Worm (Caenorhabditis elegans) whole organism, young adult: Measurements from ENCODE around the gene glb-5.

Experiments
- C06A6.2 ChIP-seq: fragments of 200-800 bp; sonication (Bioruptor generic); conservative IDR thresholded peaks from 2 replicates; pipeline ENCODE4 v1.3.6; 2022; ENCODE audit warnings: missing genetic modification characterization, missing compliant biosample characterization
- F10E7.11 ChIP-seq: sonication (generic microtip); optimal IDR thresholded peaks from 2 replicates; lab custom pipeline; 2017; ENCODE audit warnings: mild to moderate bottlenecking, missing genetic modification characterization, moderate library complexity, missing compliant biosample characterization
- F23B12.7 ChIP-seq: sonication (generic microtip); optimal IDR thresholded peaks from 2 replicates; lab custom pipeline; 2017; ENCODE audit warnings: missing genetic modification characterization, mild to moderate bottlenecking, missing compliant biosample characterization, antibody characterized with exemption, moderate library complexity; ENCODE audit not compliant: insufficient read depth
- F37B4.10 ChIP-seq: fragments of 200-800 bp; sonication (Bioruptor generic); IDR thresholded peaks from 2 replicates; pipeline ENCODE4 v1.3.6; 2022; ENCODE audit warnings: missing genetic modification characterization, missing compliant biosample characterization
- K11D2.4 ChIP-seq: fragments of 200-800 bp; sonication (Bioruptor generic); IDR thresholded peaks from 2 replicates; pipeline ENCODE4 v1.3.6; 2022; ENCODE audit warnings: missing genetic modification reagents, missing genetic modification characterization, missing compliant biosample characterization
- Y53F4B.3 ChIP-seq: fragments of 200-800 bp; sonication (Bioruptor generic); IDR thresholded peaks from 2 replicates; pipeline ENCODE4 v1.3.6; 2022; ENCODE audit warnings: missing genetic modification reagents, missing genetic modification characterization, missing compliant biosample characterization
- ZK185.1 ChIP-seq: sonication (generic microtip); optimal IDR thresholded peaks from 2 replicates; lab custom pipeline; 2016; ENCODE audit warnings: mild to moderate bottlenecking, missing genetic modification characterization, missing compliant biosample characterization; ENCODE audit not compliant: poor library complexity, severe bottlenecking
- ama-1 ChIP-seq, 3 experiments: fragments of 150-350 bp in 1 of 3; sonication (generic microtip) in 2 of 3; optimal IDR thresholded peaks; 2 replicates each; lab custom pipeline; 2014 to 2018; ENCODE audit warnings: missing biosample characterization in 2 of 3, missing genetic modification characterization in 2 of 3, missing genetic modification reagents in 2 of 3
- attf-5 ChIP-seq: fragments of 200-800 bp; sonication (Bioruptor generic); optimal IDR thresholded peaks from 2 replicates; lab custom pipeline; 2018; ENCODE audit warnings: mild to moderate bottlenecking, missing genetic modification characterization, missing compliant biosample characterization
- attf-6 ChIP-seq: fragments of 200-800 bp; sonication (Bioruptor generic); IDR thresholded peaks from 2 replicates; pipeline ENCODE4 v1.3.6; 2022; ENCODE audit warnings: missing genetic modification reagents, missing genetic modification characterization, missing compliant biosample characterization
- cebp-1 ChIP-seq, 2 experiments: fragments of 200-800 bp in 1 of 2; sonication (Bioruptor generic) in 1 of 2; sonication (generic microtip) in 1 of 2; IDR thresholded peaks in 1 of 2; optimal IDR thresholded peaks in 1 of 2; 2 replicates each; pipeline versions ENCODE4 v1.3.6 to Lab custom; 2017 to 2022; ENCODE audit warnings: missing compliant biosample characterization in 2 of 2, missing genetic modification characterization in 2 of 2, mild to moderate bottlenecking in 1 of 2, missing genetic modification reagents in 1 of 2, moderate library complexity in 1 of 2
- ceh-27 ChIP-seq: fragments of 200-800 bp; sonication (Bioruptor generic); optimal IDR thresholded peaks from 2 replicates; lab custom pipeline; 2018; ENCODE audit warnings: mild to moderate bottlenecking, missing genetic modification characterization, moderate library complexity, missing compliant biosample characterization
- ceh-58 ChIP-seq: fragments of 200-800 bp; sonication (Bioruptor generic); IDR thresholded peaks from 2 replicates; pipeline ENCODE4 v1.3.6; 2022; ENCODE audit warnings: missing genetic modification characterization, missing compliant biosample characterization
- dpff-1 ChIP-seq: sonication (generic microtip); optimal IDR thresholded peaks from 2 replicates; lab custom pipeline; 2017; ENCODE audit warnings: mild to moderate bottlenecking, missing genetic modification characterization, missing compliant biosample characterization
- ekl-4 ChIP-seq: fragments of 200-800 bp; sonication (Bioruptor generic); IDR thresholded peaks from 2 replicates; pipeline ENCODE4 v1.3.6; 2022; ENCODE audit warnings: missing genetic modification reagents, missing genetic modification characterization, missing compliant biosample characterization
- fkh-3 ChIP-seq: sonication (generic microtip); optimal IDR thresholded peaks from 2 replicates; lab custom pipeline; 2016; ENCODE audit warnings: mild to moderate bottlenecking, missing genetic modification characterization, missing compliant biosample characterization
- hlh-26 ChIP-seq: fragments of 200-800 bp; sonication (Bioruptor generic); conservative IDR thresholded peaks from 2 replicates; pipeline ENCODE4 v1.3.6; 2022; ENCODE audit warnings: missing genetic modification reagents, missing genetic modification characterization, missing compliant biosample characterization
- hmg-1.2 ChIP-seq: fragments of 200-800 bp; sonication (Bioruptor generic); IDR thresholded peaks from 2 replicates; pipeline ENCODE4 v1.3.6; 2022; ENCODE audit warnings: missing genetic modification reagents, missing genetic modification characterization, missing compliant biosample characterization
- hsf-1 ChIP-seq: fragments of 200-800 bp; sonication (Bioruptor generic); IDR thresholded peaks from 2 replicates; pipeline ENCODE4 v1.3.6; 2022; ENCODE audit warnings: missing genetic modification reagents, missing genetic modification characterization, missing compliant biosample characterization
- lag-1 ChIP-seq: fragments of 200-800 bp; sonication (Bioruptor generic); IDR thresholded peaks from 2 replicates; pipeline ENCODE4 v1.3.6; 2022; ENCODE audit warnings: missing genetic modification reagents, missing genetic modification characterization, missing compliant biosample characterization
- let-607 ChIP-seq, 2 experiments: fragments of 200-800 bp in 1 of 2; sonication (Bioruptor generic) in 1 of 2; sonication (generic microtip) in 1 of 2; optimal IDR thresholded peaks; 2 replicates each; lab custom pipeline; 2016 to 2018; ENCODE audit warnings: mild to moderate bottlenecking in 2 of 2, missing compliant biosample characterization in 2 of 2, missing genetic modification characterization in 2 of 2, moderate library complexity in 2 of 2, missing genotype in 1 of 2
- lin-40 ChIP-seq: sonication (generic microtip); optimal IDR thresholded peaks from 2 replicates; lab custom pipeline; 2016; ENCODE audit warnings: missing genetic modification characterization, mild to moderate bottlenecking, missing compliant biosample characterization, missing genotype, missing genetic modification reagents
- madf-10 ChIP-seq: sonication (generic microtip); optimal IDR thresholded peaks from 2 replicates; lab custom pipeline; 2016; ENCODE audit warnings: mild to moderate bottlenecking, missing genetic modification characterization, missing compliant biosample characterization
- madf-6 ChIP-seq: fragments of 200-800 bp; sonication (Bioruptor generic); IDR thresholded peaks from 2 replicates; pipeline ENCODE4 v1.3.6; 2022; ENCODE audit warnings: missing genetic modification reagents, missing genetic modification characterization, missing compliant biosample characterization
- mcd-1 ChIP-seq: fragments of 200-800 bp; sonication (Bioruptor generic); IDR thresholded peaks from 2 replicates; pipeline ENCODE4 v1.3.6; 2022; ENCODE audit warnings: missing genetic modification reagents, missing genetic modification characterization, missing compliant biosample characterization
- nfya-1 ChIP-seq: sonication (generic microtip); optimal IDR thresholded peaks from 2 replicates; lab custom pipeline; 2017; ENCODE audit warnings: antibody characterized with exemption, missing compliant biosample characterization, missing genetic modification characterization, borderline replicate concordance; ENCODE audit not compliant: insufficient read depth
- nhr-179 ChIP-seq: sonication (generic microtip); optimal IDR thresholded peaks from 2 replicates; lab custom pipeline; 2016; ENCODE audit warnings: mild to moderate bottlenecking, missing genetic modification characterization, missing compliant biosample characterization
- pbrm-1 ChIP-seq: fragments of 200-800 bp; sonication (Bioruptor generic); IDR thresholded peaks from 2 replicates; pipeline ENCODE4 v1.3.6; 2022; ENCODE audit warnings: missing genetic modification reagents, missing genetic modification characterization, missing compliant biosample characterization
- rpc-1 ChIP-seq, 2 experiments: fragments of 150-350 bp in 1 of 2; sonication (generic microtip) in 1 of 2; optimal IDR thresholded peaks; 2 replicates each; lab custom pipeline; 2014 to 2018; ENCODE audit warnings: missing biosample characterization in 1 of 2, missing genetic modification characterization in 1 of 2, missing genetic modification reagents in 1 of 2, missing genotype in 1 of 2
- snpc-1.3 ChIP-seq: sonication (generic microtip); optimal IDR thresholded peaks from 2 replicates; lab custom pipeline; 2017; ENCODE audit warnings: missing genetic modification characterization, mild to moderate bottlenecking, missing compliant biosample characterization, antibody characterized with exemption, moderate library complexity, missing genotype, missing genetic modification reagents; ENCODE audit not compliant: insufficient read depth
- snpc-4 ChIP-seq, 5 experiments: fragments of 150-350 bp in 1 of 5; sonication (generic microtip) in 4 of 5; optimal IDR thresholded peaks; 2 replicates each; lab custom pipeline; 2014 to 2018; ENCODE audit warnings: missing genetic modification characterization in 5 of 5, missing biosample characterization in 3 of 5, antibody characterized with exemption in 2 of 5, mild to moderate bottlenecking in 2 of 5, missing compliant biosample characterization in 2 of 5, missing genotype in 2 of 5, moderate library complexity in 2 of 5, missing genetic modification reagents in 1 of 5
- tbp1 ChIP-seq: fragments of 200-800 bp; sonication (Bioruptor generic); optimal IDR thresholded peaks from 2 replicates; lab custom pipeline; 2018; ENCODE audit warnings: mild to moderate bottlenecking, missing genetic modification characterization, missing compliant biosample characterization
- tbx-9 ChIP-seq: sonication (generic microtip); optimal IDR thresholded peaks from 2 replicates; lab custom pipeline; 2016; ENCODE audit warnings: borderline replicate concordance, missing genetic modification characterization, inconsistent platforms, missing compliant biosample characterization
- unc-130 ChIP-seq: sonication (generic microtip); optimal IDR thresholded peaks from 2 replicates; lab custom pipeline; 2016; ENCODE audit warnings: missing genetic modification reagents, missing genetic modification characterization, missing compliant biosample characterization
- unc-62 ChIP-seq: fragments of 150-350 bp; optimal IDR thresholded peaks from 2 replicates; lab custom pipeline; 2014; ENCODE audit warnings: missing biosample characterization, missing genetic modification reagents, missing genetic modification characterization
- zfh-2 ChIP-seq: fragments of 200-800 bp; sonication (Bioruptor generic); conservative IDR thresholded peaks from 2 replicates; pipeline ENCODE4 v1.3.6; 2022; ENCODE audit warnings: missing genetic modification reagents, missing genetic modification characterization, missing compliant biosample characterization
- zim-3 ChIP-seq: sonication (generic microtip); optimal IDR thresholded peaks from 2 replicates; lab custom pipeline; 2017; ENCODE audit warnings: mild to moderate bottlenecking, missing genetic modification characterization, moderate library complexity, missing compliant biosample characterization
- ztf-18 ChIP-seq: sonication (generic microtip); optimal IDR thresholded peaks from 2 replicates; lab custom pipeline; 2016; ENCODE audit warnings: missing genotype, mild to moderate bottlenecking, missing genetic modification characterization, missing compliant biosample characterization
- ztf-6 ChIP-seq: fragments of 200-800 bp; sonication (Bioruptor generic); IDR thresholded peaks from 2 replicates; pipeline ENCODE4 v1.3.6; 2022; ENCODE audit warnings: missing genetic modification reagents, missing genetic modification characterization, missing compliant biosample characterization

Gene glb-5

ce11 chrV:5576008-5576407 lies 17.3 kb downstream of the glb-5 start (continued):
- TF ChIP-seq madf-6 (no peak), Y53F4B.3 (GFP tag; lab: Robert Waterston, UW) (no peak), madf-10 (tag; lab: Kevin White, UChicago) (peak; percentile 35), zim-3 (tag; lab: Kevin White, UChicago) (no peak), rpc-1 (optimal IDR thresholded peaks at IDR 0.05; lab: Kevin White, UChicago) (peak; percentile 61), rpc-1 (tag; optimal IDR thresholded peaks at IDR 0.05; lab: Kevin White, UChicago) (peak; percentile 42), ZK185.1 (peak; percentile 50), tbp1 (GFP tag; lab: Kevin White, UChicago) (peak; percentile 27), unc-62 (GFP tag; lab: Kevin White, UChicago) (peak; percentile 51), ztf-6 (no peak), F23B12.7 (no peak), ztf-18 (tag; lab: Kevin White, UChicago) (no peak), nhr-179 (tag; lab: Kevin White, UChicago) (no peak), tbx-9 (no peak), F10E7.11 (tag; lab: Kevin White, UChicago) (no peak), cebp-1 (GFP tag; IDR thresholded peaks at IDR 0.05; lab: Robert Waterston, UW) (peak; percentile 83), cebp-1 (tag; optimal IDR thresholded peaks at IDR 0.05; lab: Kevin White, UChicago) (peak; percentile 95), K11D2.4 (no peak), ceh-27 (no peak), mcd-1 (GFP tag; lab: Robert Waterston, UW) (no peak), pbrm-1 (GFP tag; lab: Robert Waterston, UW) (no peak), fkh-3 (no peak), zfh-2 (GFP tag; lab: Robert Waterston, UW) (no peak), F37B4.10 (GFP tag; lab: Robert Waterston, UW) (no peak), snpc-1.3 (tag; lab: Kevin White, UChicago) (no peak), hlh-26 (GFP tag; lab: Robert Waterston, UW) (no peak), lag-1 (GFP tag; lab: Robert Waterston, UW) (no peak), attf-6 (GFP tag; lab: Robert Waterston, UW) (no peak)

ce11 chrV:5579666-5580065 lies 21.0 kb downstream of the glb-5 start:
- TF ChIP-seq tbp1 (GFP tag; lab: Kevin White, UChicago) (no peak), hsf-1 (GFP tag; lab: Robert Waterston, UW) (no peak), dpff-1 (tag; lab: Kevin White, UChicago) (no peak)
- TF ChIP-seq, all 124 proteins: peak for 0

- TF ChIP-seq snpc-4 (GFP tag; optimal IDR thresholded peaks at IDR 0.05; lab: Kevin White, UChicago) (no peak), snpc-4 (tag; optimal IDR thresholded peaks at IDR 0.05; lab: Kevin White, UChicago) (peak in 3 of 4 experiments; percentile 33 to 52 (median 46)), hmg-1.2 (GFP tag; lab: Robert Waterston, UW) (peak; percentile 85; the same call in 1 of the 2 replicates), unc-130 (GFP tag; lab: Kevin White, UChicago) (no peak), ceh-58 (GFP tag; lab: Robert Waterston, UW) (no peak), lin-40 (tag; lab: Kevin White, UChicago) (peak; percentile 21), ama-1 (optimal IDR thresholded peaks at IDR 0.05; lab: Kevin White, UChicago) (no peak), ama-1 (GFP tag; optimal IDR thresholded peaks at IDR 0.05; lab: Kevin White, UChicago) (no peak), ekl-4 (GFP tag; lab: Robert Waterston, UW) (no peak), C06A6.2 (GFP tag; lab: Robert Waterston, UW) (0 out of 2 replicates have a peak, but pooled peaks have one; percentile 13), cebp-1 (GFP tag; IDR thresholded peaks at IDR 0.05; lab: Robert Waterston, UW) (peak; percentile 88), cebp-1 (tag; optimal IDR thresholded peaks at IDR 0.05; lab: Kevin White, UChicago) (peak; percentile 97), let-607 (tag; optimal IDR thresholded peaks at IDR 0.05; lab: Kevin White, UChicago) (peak in 1 of 2 experiments; percentile 29), attf-5 (GFP tag; lab: Kevin White, UChicago) (peak; percentile 65), zfh-2 (GFP tag; lab: Robert Waterston, UW) (no peak), nfya-1 (tag; lab: Kevin White, UChicago) (no peak)
- TF ChIP-seq, all 124 proteins: peak for 7
Measured at ce11 chrV:5580517-5580916, 21.8 kb downstream of the glb-5 start.
